Fruit fly (Drosophila melanogaster): ENCODE measurements around the gene CG17328.

CG17328 gene

dm6 chr2L:16274100-16274499 is 25.6 kb upstream of the CG17328 start (continued):
- no peak for TF ChIP-seq Eip93F (GFP tag; optimal IDR thresholded peaks at IDR 0.05)
- no peak for TF ChIP-seq Sox15 (GFP tag; optimal IDR thresholded peaks at IDR 0.05)
- no peak for TF ChIP-seq Met (GFP tag; optimal IDR thresholded peaks at IDR 0.05)
- no peak for TF ChIP-seq Hr4 (GFP tag; optimal IDR thresholded peaks at IDR 0.05)
- TF ChIP-seq spab (GFP tag; optimal IDR thresholded peaks at IDR 0.05) = no peak
- TF ChIP-seq CG3919 (GFP tag; optimal IDR thresholded peaks at IDR 0.05) = peak; percentile 4
- TF ChIP-seq CG6792 (GFP tag; optimal IDR thresholded peaks at IDR 0.05) = no peak
- TF ChIP-seq Eip78C (GFP tag) = no peak
- TF ChIP-seq esn (GFP tag; optimal IDR thresholded peaks at IDR 0.05) = peak; percentile 15
- no peak for TF ChIP-seq ss (GFP tag; optimal IDR thresholded peaks at IDR 0.05)
- no peak for TF ChIP-seq CG11762 (GFP tag; optimal IDR thresholded peaks at IDR 0.05; ENCODE audit: insufficient read depth)
- TF ChIP-seq CG11902 (GFP tag; optimal IDR thresholded peaks at IDR 0.05) = no peak
- TF ChIP-seq fd59A (GFP tag; optimal IDR thresholded peaks at IDR 0.05) = no peak
- no peak for TF ChIP-seq Sox102F (GFP tag; optimal IDR thresholded peaks at IDR 0.05)
- TF ChIP-seq topi (GFP tag; optimal IDR thresholded peaks at IDR 0.05) = no peak
- TF ChIP-seq net (GFP tag; optimal IDR thresholded peaks at IDR 0.05) = no peak
- peak; percentile 40 for TF ChIP-seq dsx (GFP tag; optimal IDR thresholded peaks at IDR 0.05; ENCODE audit: poor library complexity, severe bottlenecking)
- TF ChIP-seq Sox14 (GFP tag; optimal IDR thresholded peaks at IDR 0.05) = no peak

dm6 chr2L:16275177-16275808 is 24.4 kb upstream of the CG17328 start:
- TF ChIP-seq CG32006 (GFP tag; optimal IDR thresholded peaks at IDR 0.05) = no peak
- no peak for TF ChIP-seq Hr38 (GFP tag; optimal IDR thresholded peaks at IDR 0.05)
- TF ChIP-seq Smox (GFP tag; optimal IDR thresholded peaks at IDR 0.05) = no peak
- TF ChIP-seq topi (GFP tag; optimal IDR thresholded peaks at IDR 0.05) = no peak
- no peak for TF ChIP-seq CG11762 (GFP tag; optimal IDR thresholded peaks at IDR 0.05; ENCODE audit: insufficient read depth)
- TF ChIP-seq CG34406 (GFP tag; optimal IDR thresholded peaks at IDR 0.05) = no peak
- TF ChIP-seq Ets21C (GFP tag; optimal IDR thresholded peaks at IDR 0.05) = no peak
- no peak for TF ChIP-seq Lpt (GFP tag; optimal IDR thresholded peaks at IDR 0.05)
- no peak for TF ChIP-seq salr (GFP tag; optimal IDR thresholded peaks at IDR 0.05)
- no peak for TF ChIP-seq Eip78C (GFP tag)
- no peak for TF ChIP-seq svp (GFP tag)
- no peak for TF ChIP-seq Eip75B (GFP tag; optimal IDR thresholded peaks at IDR 0.05)
- TF ChIP-seq CG11902 (GFP tag; optimal IDR thresholded peaks at IDR 0.05) = no peak

dm6 chr2L:16275809-16276178 is 23.9 kb upstream of the CG17328 start:
- peak; percentile 83 for TF ChIP-seq CG6163 (GFP tag; IDR thresholded peaks at IDR 0.05)
- no peak for TF ChIP-seq Smox (GFP tag; optimal IDR thresholded peaks at IDR 0.05)
- TF ChIP-seq lz (GFP tag; optimal IDR thresholded peaks at IDR 0.05) = peak; percentile 30
- TF ChIP-seq pdm3 (GFP tag; optimal IDR thresholded peaks at IDR 0.05) = peak; percentile 48
- TF ChIP-seq CG4318 (GFP tag; optimal IDR thresholded peaks at IDR 0.05) = peak; percentile 85
- TF ChIP-seq CG11902 (GFP tag; optimal IDR thresholded peaks at IDR 0.05) = no peak
- TF ChIP-seq salr (GFP tag; optimal IDR thresholded peaks at IDR 0.05) = peak in 1 of 2 experiments; percentile 2
- peak; percentile 89 for TF ChIP-seq CG32006 (GFP tag; optimal IDR thresholded peaks at IDR 0.05)
- TF ChIP-seq CG31627 (GFP tag; optimal IDR thresholded peaks at IDR 0.05) = peak; percentile 10
- peak; percentile 43 for TF ChIP-seq CG10669 (GFP tag; optimal IDR thresholded peaks at IDR 0.05)
- peak; percentile 23 for TF ChIP-seq Sox14 (GFP tag; optimal IDR thresholded peaks at IDR 0.05)
- peak; percentile 36 for TF ChIP-seq CG16779 (tag; optimal IDR thresholded peaks at IDR 0.05)
- TF ChIP-seq net (GFP tag; optimal IDR thresholded peaks at IDR 0.05) = peak; percentile 32
- TF ChIP-seq CG10631 (GFP tag; optimal IDR thresholded peaks at IDR 0.05) = peak; percentile 50
- peak; percentile 28 for TF ChIP-seq CG1621 (tag; optimal IDR thresholded peaks at IDR 0.05)
- TF ChIP-seq OdsH (GFP tag; optimal IDR thresholded peaks at IDR 0.05) = peak; percentile 57
- TF ChIP-seq CG8319 (GFP tag; optimal IDR thresholded peaks at IDR 0.05) = no peak
- peak; percentile 51; the same call in 1 of the 2 replicates for TF ChIP-seq Gug (GFP tag; IDR thresholded peaks at IDR 0.05)
- TF ChIP-seq CG11294 (GFP tag; IDR thresholded peaks at IDR 0.05) = peak; percentile 59
- peak; percentile 79 for TF ChIP-seq CG15336 (GFP tag; IDR thresholded peaks at IDR 0.05)
- TF ChIP-seq fd85E (GFP tag; optimal IDR thresholded peaks at IDR 0.05) = no peak
- no peak for TF ChIP-seq Eip93F (GFP tag; optimal IDR thresholded peaks at IDR 0.05)
- TF ChIP-seq CG6276 (GFP tag; optimal IDR thresholded peaks at IDR 0.05) = peak; percentile 77
- peak; percentile 47 for TF ChIP-seq Met (GFP tag; optimal IDR thresholded peaks at IDR 0.05)
- peak; percentile 47 for TF ChIP-seq Eip75B (GFP tag; optimal IDR thresholded peaks at IDR 0.05)
- peak; percentile 62 for TF ChIP-seq Ets96B (tag; optimal IDR thresholded peaks at IDR 0.05)
- peak; percentile 18 for TF ChIP-seq CG8632 (GFP tag; optimal IDR thresholded peaks at IDR 0.05)
- TF ChIP-seq Sox102F (GFP tag; optimal IDR thresholded peaks at IDR 0.05) = peak; percentile 49
- TF ChIP-seq esn (GFP tag; optimal IDR thresholded peaks at IDR 0.05) = peak; percentile 53
- TF ChIP-seq CG34406 (GFP tag; optimal IDR thresholded peaks at IDR 0.05) = peak; percentile 39
- no peak for TF ChIP-seq fkh (GFP tag; optimal IDR thresholded peaks at IDR 0.05)
- peak; percentile 52 for TF ChIP-seq topi (GFP tag; optimal IDR thresholded peaks at IDR 0.05)
